Worm (Caenorhabditis elegans): Measurements from ENCODE around the gene F20D12.12.

Gene F20D12.12

DNA sequence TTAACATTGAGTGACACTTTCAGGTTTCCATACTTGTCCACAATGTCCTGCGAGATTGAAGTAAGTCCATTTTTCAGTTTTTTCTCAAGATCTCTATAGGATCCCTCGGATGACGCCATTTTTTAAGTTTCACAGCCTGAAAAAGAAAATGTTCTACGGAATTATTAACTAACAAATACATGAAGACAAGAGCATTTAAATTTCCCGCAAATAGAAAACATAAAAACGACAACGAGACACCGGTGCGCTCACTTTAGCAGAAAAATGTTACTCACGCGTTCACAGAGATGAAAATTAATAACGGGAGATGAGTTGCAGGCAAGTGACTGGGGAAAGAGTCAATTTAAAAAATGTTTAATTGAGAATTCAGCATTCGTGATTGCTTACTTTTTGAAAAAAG lies 783 bp upstream of the F20D12.12 start, which contains the start of gene czw-1:
TSS of gene czw-1 (minus strand) at position 369 of the 400 bp plus-strand sequence.
- TF ChIP-seq ceh-9 (tag; optimal IDR thresholded peaks at IDR 0.05) (no peak), skn-1 (tag; optimal IDR thresholded peaks at IDR 0.05) (no peak), lin-39 (tag; optimal IDR thresholded peaks at IDR 0.05) (no peak), mml-1 (tag; optimal IDR thresholded peaks at IDR 0.05) (no peak), zag-1 (tag; optimal IDR thresholded peaks at IDR 0.05) (no peak), egl-27 (tag; optimal IDR thresholded peaks at IDR 0.05) (no peak)

DNA sequence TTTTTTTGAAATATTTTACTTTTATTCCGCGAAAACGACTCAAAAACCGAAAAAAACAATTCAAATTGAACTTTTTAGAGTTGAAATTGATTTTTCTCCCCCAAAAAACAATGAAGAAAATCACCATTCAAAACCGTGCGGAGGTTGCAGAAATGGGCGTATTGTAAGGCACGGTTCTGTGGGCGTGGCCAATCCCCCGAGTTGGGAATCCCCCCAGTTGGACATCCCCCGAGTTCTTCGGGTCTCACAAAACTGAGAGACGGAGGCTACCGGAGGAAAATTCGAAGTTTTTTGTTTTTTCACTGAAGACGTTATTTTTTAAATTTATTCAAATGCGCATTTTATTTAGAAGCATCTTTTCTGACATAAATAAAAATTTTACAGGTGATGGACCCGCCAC lies 1.1 kb downstream of the F20D12.12 start, which contains the start of gene mcm-3AP:
TSS of gene mcm-3AP (plus strand) at position 383 of the 400 bp plus-strand sequence.
- peak; percentile 58 for TF ChIP-seq nfya-1 (tag; optimal IDR thresholded peaks at IDR 0.05; ENCODE audit: insufficient read depth)
- TF ChIP-seq elt-2 (tag; optimal IDR thresholded peaks at IDR 0.05): peak; percentile 26
- peak; percentile 13 for TF ChIP-seq hmg-11 (tag; optimal IDR thresholded peaks at IDR 0.05)

DNA sequence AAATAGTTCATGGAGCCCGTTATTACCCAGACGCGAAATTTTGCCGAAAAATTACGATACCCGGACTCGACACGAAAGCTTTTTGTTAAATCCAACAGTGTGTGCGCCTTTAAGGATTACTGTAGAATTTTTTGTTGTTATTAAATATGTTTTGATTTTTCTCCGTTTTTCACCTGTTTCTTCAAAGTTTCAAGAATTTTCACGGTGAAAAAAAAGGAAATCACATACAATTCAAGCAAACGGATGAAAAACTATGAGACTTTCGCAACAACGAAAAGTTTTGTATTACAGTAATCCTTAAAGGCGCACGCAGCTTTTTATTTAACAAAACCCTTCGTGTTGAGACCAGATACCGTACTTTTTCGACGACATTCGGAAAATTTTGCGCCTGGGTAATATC lies 6.8 kb downstream of the F20D12.12 start:
- no peak for TF ChIP-seq mml-1 (tag; optimal IDR thresholded peaks at IDR 0.05)
- no peak for TF ChIP-seq lsy-12 (tag; optimal IDR thresholded peaks at IDR 0.05)
- no peak for TF ChIP-seq nhr-11 (tag; optimal IDR thresholded peaks at IDR 0.05)
- no peak for TF ChIP-seq unc-39 (tag; optimal IDR thresholded peaks at IDR 0.05)
- no peak for TF ChIP-seq aly-2 (tag; optimal IDR thresholded peaks at IDR 0.05)

DNA sequence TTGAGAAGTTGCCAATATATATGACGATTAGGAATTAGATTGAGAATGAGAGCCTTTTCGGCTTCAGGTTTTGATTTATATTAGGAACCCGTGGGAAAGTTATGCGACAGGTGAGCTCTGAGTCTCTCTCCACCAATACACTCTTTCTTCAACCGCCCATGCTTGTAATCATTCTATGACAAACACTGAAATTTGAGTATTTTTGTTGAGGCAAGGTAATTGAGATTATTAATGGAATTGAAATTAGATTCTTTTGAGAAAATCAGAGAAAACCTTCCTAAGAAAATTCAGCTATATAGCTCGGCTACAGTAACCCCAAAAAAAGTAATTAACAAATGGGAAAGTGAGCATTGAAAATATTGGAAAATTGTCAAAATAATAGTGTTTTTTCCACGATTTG lies 8.6 kb downstream of the F20D12.12 start, which contains the start of gene ceh-19:
TSS of gene ceh-19 (minus strand) at position 101 of the 400 bp plus-strand sequence.
- TF ChIP-seq ama-1 (optimal IDR thresholded peaks at IDR 0.05) (no peak), nfya-1 (tag; optimal IDR thresholded peaks at IDR 0.05; ENCODE audit: insufficient read depth) (no peak), sea-2 (GFP tag; optimal IDR thresholded peaks at IDR 0.05) (no peak), mdl-1 (tag; optimal IDR thresholded peaks at IDR 0.05) (no peak), jun-1 (tag; optimal IDR thresholded peaks at IDR 0.05) (no peak), pha-4 (tag; optimal IDR thresholded peaks at IDR 0.05) (no peak), nhr-28 (tag; optimal IDR thresholded peaks at IDR 0.05) (no peak), ztf-4 (tag; optimal IDR thresholded peaks at IDR 0.05) (no peak), R02D3.7 (tag; optimal IDR thresholded peaks at IDR 0.05) (no peak), nhr-77 (tag; optimal IDR thresholded peaks at IDR 0.05) (no peak), ztf-11 (tag; optimal IDR thresholded peaks at IDR 0.05) (no peak), ZK546.5 (tag; optimal IDR thresholded peaks at IDR 0.05) (no peak), tbx-2 (tag; optimal IDR thresholded peaks at IDR 0.05) (no peak), nhr-11 (tag; optimal IDR thresholded peaks at IDR 0.05) (no peak), nhr-23 (tag; optimal IDR thresholded peaks at IDR 0.05) (no peak), nhr-237 (tag; optimal IDR thresholded peaks at IDR 0.05) (no peak), nhr-12 (tag; optimal IDR thresholded peaks at IDR 0.05) (no peak), unc-62 (GFP tag; optimal IDR thresholded peaks at IDR 0.05) (no peak)

DNA sequence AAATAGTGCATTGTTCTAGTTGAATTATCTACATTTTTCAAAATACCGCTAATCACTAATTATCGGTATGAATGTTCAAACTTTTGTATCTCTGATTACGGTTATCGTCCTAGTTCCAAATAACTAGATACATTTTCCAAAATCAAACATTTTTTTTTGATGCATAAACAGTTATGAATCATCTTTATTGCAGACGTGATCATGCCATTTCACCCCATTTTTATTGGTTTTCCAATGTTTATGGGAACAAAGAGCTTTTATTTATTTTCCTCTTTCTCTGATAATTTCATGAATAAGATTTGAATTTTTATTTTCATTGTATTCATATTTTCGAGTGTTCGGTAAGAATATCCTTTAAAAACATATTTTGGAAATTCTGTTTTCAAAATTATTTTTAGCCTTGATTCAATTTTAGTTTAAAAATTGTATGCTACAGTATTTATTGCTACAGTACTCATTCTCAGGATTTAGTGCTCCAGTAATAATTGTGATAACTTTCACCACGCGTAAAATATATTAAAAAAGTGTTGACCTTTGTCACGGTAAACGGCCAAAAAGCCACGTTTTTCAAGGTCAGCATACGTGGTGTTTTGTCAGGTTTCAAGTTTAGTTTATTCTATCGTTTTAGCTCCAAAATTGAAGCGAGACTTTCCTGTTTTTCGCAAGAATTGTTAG lies 9.5 kb downstream of the F20D12.12 start, which contains the start of gene csr-1:
TSS of gene csr-1 (plus strand) at position 625 of the 675 bp plus-strand sequence.
- no peak for TF ChIP-seq mdl-1 (tag; optimal IDR thresholded peaks at IDR 0.05)
- TF ChIP-seq elt-2 (tag; optimal IDR thresholded peaks at IDR 0.05): peak; percentile 22
- no peak for TF ChIP-seq pha-4 (tag; optimal IDR thresholded peaks at IDR 0.05)

DNA sequence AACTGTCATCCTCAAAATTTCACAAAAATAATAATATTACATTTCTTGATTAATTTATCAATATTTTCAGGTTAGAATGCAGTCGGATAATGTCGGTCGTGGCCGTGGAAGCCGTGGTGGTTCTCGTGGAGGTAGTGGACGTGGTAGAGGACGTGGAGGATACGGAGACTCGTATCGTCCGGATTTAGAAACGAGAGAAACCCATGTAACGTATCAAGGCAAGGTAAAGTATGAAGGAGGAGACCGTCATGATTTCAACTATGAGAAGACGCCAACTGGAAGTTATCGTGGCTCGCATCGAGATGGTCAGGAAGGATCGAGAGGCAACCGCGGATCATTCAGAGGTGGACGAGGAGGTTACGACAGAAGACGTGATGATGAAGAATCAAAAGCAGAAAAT lies 10.3 kb downstream of the F20D12.12 start, which contains the start of gene frpr-10:
TSS of gene frpr-10 (plus strand) at position 301 of the 400 bp plus-strand sequence.
- TF ChIP-seq egl-5 (tag; optimal IDR thresholded peaks at IDR 0.05) (no peak), nhr-28 (tag; optimal IDR thresholded peaks at IDR 0.05) (no peak), zag-1 (tag; optimal IDR thresholded peaks at IDR 0.05) (no peak)

DNA sequence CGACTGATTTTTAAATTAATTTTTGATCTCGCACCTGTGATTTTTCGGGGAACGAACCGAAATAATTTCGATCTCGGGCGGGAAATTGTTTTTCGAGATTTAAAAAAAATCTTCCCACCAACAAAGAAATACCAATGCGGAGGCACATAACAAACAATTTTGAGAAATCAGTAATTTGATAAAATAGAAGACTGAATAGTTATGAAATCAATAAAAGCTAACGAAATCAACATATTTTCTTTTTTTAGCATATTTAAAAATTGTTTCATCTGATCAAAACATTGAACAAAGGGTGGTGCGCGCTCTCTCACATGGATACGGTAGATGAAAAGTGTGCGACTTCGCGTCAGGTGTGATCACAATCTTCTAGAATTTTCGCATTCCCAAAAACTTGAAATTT lies 10.9 kb downstream of the F20D12.12 start:
- no peak for TF ChIP-seq hmg-11 (tag; optimal IDR thresholded peaks at IDR 0.05)
- no peak for TF ChIP-seq nhr-28 (tag; optimal IDR thresholded peaks at IDR 0.05)
- TF ChIP-seq R02D3.7 (tag; optimal IDR thresholded peaks at IDR 0.05): no peak
- no peak for TF ChIP-seq elt-1 (tag; optimal IDR thresholded peaks at IDR 0.05)
- TF ChIP-seq pha-4 (tag; optimal IDR thresholded peaks at IDR 0.05): no peak
- TF ChIP-seq fos-1 (tag; optimal IDR thresholded peaks at IDR 0.05): no peak
- no peak for TF ChIP-seq eor-1 (tag; optimal IDR thresholded peaks at IDR 0.05)
- no peak for TF ChIP-seq tbx-2 (tag; optimal IDR thresholded peaks at IDR 0.05)
- no peak for TF ChIP-seq nhr-76 (tag; optimal IDR thresholded peaks at IDR 0.05)
